Worm (Caenorhabditis elegans): Measurements from ENCODE around the gene C50F4.12.

Gene C50F4.12

ce11 chrV:9539638-9540037 lies at the start of gene C50F4.12:
Gene C50F4.12 (minus strand): TSS chrV:9539738.
- TF ChIP-seq ceh-13 (GFP tag; optimal IDR thresholded peaks at IDR 0.05) (no peak), sea-1 (GFP tag; conservative IDR thresholded peaks at IDR 0.05) (no peak), tbx-11 (GFP tag; IDR thresholded peaks at IDR 0.05) (no peak), tra-4 (tag; optimal IDR thresholded peaks at IDR 0.05) (no peak), ceh-36 (tag; optimal IDR thresholded peaks at IDR 0.05) (no peak), flt-1 (GFP tag; IDR thresholded peaks at IDR 0.05) (no peak), hnd-1 (tag; optimal IDR thresholded peaks at IDR 0.05) (no peak), scrt-1 (GFP tag; IDR thresholded peaks at IDR 0.05) (no peak), ama-1 (optimal IDR thresholded peaks at IDR 0.05) (no peak), tbx-37 (GFP tag; conservative IDR thresholded peaks at IDR 0.05) (no peak), F13C5.2 (tag; optimal IDR thresholded peaks at IDR 0.05) (no peak), pes-1 (GFP tag; IDR thresholded peaks at IDR 0.05) (no peak)

DNA sequence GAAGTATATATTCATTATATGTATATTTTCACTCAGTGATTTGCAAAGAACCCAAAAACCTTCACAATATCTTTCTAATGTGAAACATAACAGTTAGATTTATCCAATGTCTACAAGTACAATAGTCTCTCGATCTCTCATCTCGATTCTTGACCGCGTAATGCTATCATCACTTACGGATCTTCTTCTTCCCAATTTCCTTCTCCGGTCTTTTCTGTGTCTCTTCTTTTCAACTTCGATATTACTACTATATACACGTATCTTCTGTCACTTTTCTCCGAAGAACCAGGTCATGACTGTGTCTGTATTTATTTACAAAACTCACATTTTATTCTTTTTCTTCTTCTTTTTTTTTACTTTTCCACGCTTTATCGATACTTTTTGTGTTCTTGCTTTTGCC lies 49.0 kb upstream of the C50F4.12 start:
- no peak for TF ChIP-seq ama-1 (optimal IDR thresholded peaks at IDR 0.05)
- TF ChIP-seq tbx-11 (GFP tag; IDR thresholded peaks at IDR 0.05), result no peak
- no peak for TF ChIP-seq hmg-4 (GFP tag; optimal IDR thresholded peaks at IDR 0.05)
- no peak for TF ChIP-seq flt-1 (GFP tag; IDR thresholded peaks at IDR 0.05)
- no peak for TF ChIP-seq ceh-36 (tag; optimal IDR thresholded peaks at IDR 0.05)
- TF ChIP-seq tbx-37 (GFP tag; conservative IDR thresholded peaks at IDR 0.05), result no peak
- TF ChIP-seq hmbx-1 (tag; optimal IDR thresholded peaks at IDR 0.05), result no peak
- no peak for TF ChIP-seq ceh-13 (GFP tag; optimal IDR thresholded peaks at IDR 0.05)

ce11 chrV:9587619-9588018 lies 48.1 kb upstream of the C50F4.12 start:
- TF ChIP-seq tra-4 (tag; optimal IDR thresholded peaks at IDR 0.05), result no peak
- TF ChIP-seq scrt-1 (GFP tag; IDR thresholded peaks at IDR 0.05), result no peak
- TF ChIP-seq hnd-1 (tag; optimal IDR thresholded peaks at IDR 0.05), result no peak
- no peak for TF ChIP-seq hmbx-1 (tag; optimal IDR thresholded peaks at IDR 0.05)
- TF ChIP-seq tbx-37 (GFP tag; conservative IDR thresholded peaks at IDR 0.05), result no peak
- TF ChIP-seq ets-7 (tag; optimal IDR thresholded peaks at IDR 0.05), result no peak
- TF ChIP-seq B0310.2 (tag; optimal IDR thresholded peaks at IDR 0.05), result no peak
- no peak for TF ChIP-seq tbx-11 (GFP tag; IDR thresholded peaks at IDR 0.05)
- no peak for TF ChIP-seq ama-1 (optimal IDR thresholded peaks at IDR 0.05)
- TF ChIP-seq ceh-36 (tag; optimal IDR thresholded peaks at IDR 0.05), result no peak
- TF ChIP-seq sea-1 (GFP tag; conservative IDR thresholded peaks at IDR 0.05), result no peak
- TF ChIP-seq flt-1 (GFP tag; IDR thresholded peaks at IDR 0.05), result no peak
- TF ChIP-seq F13C5.2 (tag; optimal IDR thresholded peaks at IDR 0.05), result no peak
- no peak for TF ChIP-seq ceh-13 (GFP tag; optimal IDR thresholded peaks at IDR 0.05)
- no peak for TF ChIP-seq pes-1 (GFP tag; IDR thresholded peaks at IDR 0.05)
- no peak for TF ChIP-seq hmg-4 (GFP tag; optimal IDR thresholded peaks at IDR 0.05)
- TF ChIP-seq aly-1 (tag; optimal IDR thresholded peaks at IDR 0.05), result no peak

DNA sequence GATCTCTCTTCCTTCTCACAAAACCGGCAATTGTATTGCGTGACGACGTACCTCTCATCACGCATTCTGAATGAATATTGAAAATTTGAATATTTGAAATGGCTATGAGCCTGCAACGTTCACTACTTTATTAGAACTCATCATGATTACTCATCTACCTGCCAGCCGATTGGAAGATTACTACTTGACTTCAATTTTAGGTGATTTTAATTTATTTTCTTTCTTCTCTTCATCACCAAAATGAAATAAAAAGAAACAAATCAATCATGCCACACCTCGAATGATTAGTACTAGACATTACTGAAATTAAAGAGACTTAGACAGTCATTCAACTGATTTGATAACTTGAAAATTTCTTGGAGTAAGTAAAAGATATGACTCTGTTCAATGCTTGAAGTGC lies 44.7 kb upstream of the C50F4.12 start:
- TF ChIP-seq F13C5.2 (tag; optimal IDR thresholded peaks at IDR 0.05) (no peak), tra-4 (tag; optimal IDR thresholded peaks at IDR 0.05) (no peak), pes-1 (GFP tag; IDR thresholded peaks at IDR 0.05) (no peak), ama-1 (optimal IDR thresholded peaks at IDR 0.05) (no peak), hmg-4 (GFP tag; optimal IDR thresholded peaks at IDR 0.05) (no peak), flt-1 (GFP tag; IDR thresholded peaks at IDR 0.05) (no peak), scrt-1 (GFP tag; IDR thresholded peaks at IDR 0.05) (no peak), tbx-37 (GFP tag; conservative IDR thresholded peaks at IDR 0.05) (no peak), tbx-11 (GFP tag; IDR thresholded peaks at IDR 0.05) (no peak), ets-7 (tag; optimal IDR thresholded peaks at IDR 0.05) (no peak), ceh-36 (tag; optimal IDR thresholded peaks at IDR 0.05) (no peak), hnd-1 (tag; optimal IDR thresholded peaks at IDR 0.05) (no peak)

ce11 chrV:9583323-9583644 lies 43.7 kb upstream of the C50F4.12 start, which contains the start of gene K09G1.1:
Gene K09G1.1 (plus strand): TSS chrV:9583545.
- TF ChIP-seq flt-1 (GFP tag; IDR thresholded peaks at IDR 0.05) (no peak), ceh-13 (GFP tag; optimal IDR thresholded peaks at IDR 0.05) (no peak), ceh-36 (tag; optimal IDR thresholded peaks at IDR 0.05) (no peak), tbx-11 (GFP tag; IDR thresholded peaks at IDR 0.05) (no peak)

DNA sequence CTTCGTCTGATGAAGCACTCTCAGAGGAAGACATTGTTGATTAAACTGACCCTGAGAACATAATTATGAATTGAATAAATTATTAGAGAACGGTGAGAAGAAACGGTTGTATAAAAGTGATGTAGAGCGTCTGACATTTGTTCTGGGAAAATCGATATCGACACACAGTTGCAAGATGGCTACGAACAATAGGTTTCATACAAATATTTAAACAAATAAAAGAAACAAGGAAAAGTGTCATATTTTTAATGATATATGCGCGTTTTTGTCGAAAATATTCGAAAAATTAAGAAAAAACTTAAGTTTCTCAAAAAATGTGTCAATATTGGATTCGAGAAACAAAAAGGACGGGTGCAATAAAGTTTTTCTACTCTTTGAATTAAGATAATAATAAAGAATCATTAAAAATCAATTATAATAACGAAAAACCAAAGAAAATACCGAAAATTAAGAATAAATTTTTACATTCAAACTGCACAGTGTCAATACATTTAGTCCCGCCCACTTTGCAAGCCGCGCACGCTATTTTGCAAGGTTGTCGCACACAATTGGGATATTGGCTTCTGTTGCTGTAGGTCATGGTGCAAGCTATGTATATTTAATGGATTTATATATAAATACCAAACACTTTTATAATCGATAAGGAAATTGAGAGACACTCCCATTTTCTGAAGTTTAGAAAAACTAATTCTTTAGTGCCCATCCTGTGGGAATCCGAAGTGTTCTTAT lies 43.2 kb upstream of the C50F4.12 start, which contains the start of gene rtfo-1:
Gene rtfo-1, minus strand, starts transcription at position 51 of the 729 bp plus-strand sequence.
- no peak for TF ChIP-seq B0310.2 (tag; optimal IDR thresholded peaks at IDR 0.05)
- TF ChIP-seq scrt-1 (GFP tag; IDR thresholded peaks at IDR 0.05), result peak; percentile 41; the same call in 1 of the 2 replicates
- TF ChIP-seq flt-1 (GFP tag; IDR thresholded peaks at IDR 0.05), result peak; percentile 50; the same call in 1 of the 2 replicates
- peak; percentile 79 for TF ChIP-seq F13C5.2 (tag; optimal IDR thresholded peaks at IDR 0.05)
- TF ChIP-seq tra-4 (tag; optimal IDR thresholded peaks at IDR 0.05), result no peak
- TF ChIP-seq tbx-37 (GFP tag; conservative IDR thresholded peaks at IDR 0.05), result peak; percentile 62
- no peak for TF ChIP-seq sea-1 (GFP tag; conservative IDR thresholded peaks at IDR 0.05)
- TF ChIP-seq ceh-13 (GFP tag; optimal IDR thresholded peaks at IDR 0.05), result peak; percentile 42
- TF ChIP-seq aly-1 (tag; optimal IDR thresholded peaks at IDR 0.05), result no peak
- TF ChIP-seq hnd-1 (tag; optimal IDR thresholded peaks at IDR 0.05), result peak; percentile 6
- no peak for TF ChIP-seq ama-1 (optimal IDR thresholded peaks at IDR 0.05)
- TF ChIP-seq tbx-11 (GFP tag; IDR thresholded peaks at IDR 0.05), result peak; percentile 14; the same call in 1 of the 2 replicates
- no peak; the same call in 1 of the 2 replicates for TF ChIP-seq pes-1 (GFP tag; IDR thresholded peaks at IDR 0.05)
- peak; percentile 39 for TF ChIP-seq ceh-36 (tag; optimal IDR thresholded peaks at IDR 0.05)
- no peak for TF ChIP-seq hmg-4 (GFP tag; optimal IDR thresholded peaks at IDR 0.05)
- no peak for TF ChIP-seq ets-7 (tag; optimal IDR thresholded peaks at IDR 0.05)

- TF ChIP-seq hmbx-1 (tag; optimal IDR thresholded peaks at IDR 0.05) (no peak), scrt-1 (GFP tag; IDR thresholded peaks at IDR 0.05) (no peak), hmg-4 (GFP tag; optimal IDR thresholded peaks at IDR 0.05) (no peak), aly-1 (tag; optimal IDR thresholded peaks at IDR 0.05) (no peak), tra-4 (tag; optimal IDR thresholded peaks at IDR 0.05) (no peak), ets-7 (tag; optimal IDR thresholded peaks at IDR 0.05) (no peak)
These were observed 37.5 kb upstream of the C50F4.12 start, which contains the start of gene F25B3.2 for ce11 chrV:9576991-9577390. Gene F25B3.2 (plus strand): TSS chrV:9577291.

Measured in whole organism, early embryonic.